Fruit fly (Drosophila melanogaster) whole organism, wandering third instar larva: ENCODE data around the gene CG31542.

ENCODE experiments used
- CG32264 ChIP-seq: fragments of 200-800 bp; sonication (Bioruptor generic); optimal IDR thresholded peaks from 2 replicates; lab custom pipeline; 2016; ENCODE audit warnings: missing biosample characterization, missing genetic modification characterization
- CG9705 ChIP-seq: fragments of 200-800 bp; sonication (Bioruptor generic); optimal IDR thresholded peaks from 2 replicates; lab custom pipeline; 2018; ENCODE audit warnings: missing biosample characterization, mild to moderate bottlenecking, missing genetic modification characterization
- Dfd ChIP-seq: fragments of >200 bp; optimal IDR thresholded peaks from 2 replicates; lab custom pipeline; 2017; ENCODE audit warnings: missing biosample characterization, missing genetic modification characterization
- Dif ChIP-seq: fragments of 200-275, 200-300 bp; sonication (Bioruptor generic); optimal IDR thresholded peaks from 2 replicates; lab custom pipeline; 2018; ENCODE audit warnings: missing biosample characterization, missing genetic modification characterization; ENCODE audit not compliant: partially characterized antibody
- GATAd ChIP-seq: sonication (Bioruptor generic); optimal IDR thresholded peaks from 2 replicates; lab custom pipeline; 2016; ENCODE audit warnings: missing biosample characterization, missing genetic modification characterization
- Hr78 ChIP-seq: fragments of >200 bp; optimal IDR thresholded peaks from 2 replicates; lab custom pipeline; 2017; ENCODE audit warnings: missing biosample characterization, missing genetic modification characterization
- Jra ChIP-seq: sonication (Bioruptor generic); optimal IDR thresholded peaks from 2 replicates; lab custom pipeline; 2016; ENCODE audit warnings: missing biosample characterization, missing genetic modification characterization
- Mio ChIP-seq: sonication (Bioruptor generic); optimal IDR thresholded peaks from 2 replicates; lab custom pipeline; 2016; ENCODE audit warnings: missing biosample characterization, missing genetic modification characterization
- OdsH ChIP-seq: fragments of 200-800 bp; sonication (Bioruptor generic); optimal IDR thresholded peaks from 2 replicates; lab custom pipeline; 2016; ENCODE audit warnings: missing biosample characterization, mild to moderate bottlenecking, missing genetic modification characterization
- Rel ChIP-seq, 2 experiments: fragments of 200-800 bp; sonication (Bioruptor generic) in 1 of 2; optimal IDR thresholded peaks; 2 replicates in 1 of 2; 3 replicates in 1 of 2; lab custom pipeline; 2016 to 2019; ENCODE audit warnings: mild to moderate bottlenecking in 2 of 2, missing biosample characterization in 2 of 2, missing genetic modification characterization in 2 of 2, moderate library complexity in 1 of 2
- Sp1 ChIP-seq: fragments of 200-800 bp; sonication (Bioruptor generic); optimal IDR thresholded peaks from 3 replicates; lab custom pipeline; 2019; ENCODE audit warnings: missing biosample characterization, mild to moderate bottlenecking, missing genetic modification characterization, moderate library complexity
- Vsx2 ChIP-seq: fragments of 200-300, 225-300 bp; sonication (Bioruptor generic); optimal IDR thresholded peaks from 2 replicates; lab custom pipeline; 2018; ENCODE audit warnings: missing biosample characterization, missing genetic modification characterization; ENCODE audit not compliant: partially characterized antibody
- brk ChIP-seq: fragments of 200-800 bp; sonication (Bioruptor generic); optimal IDR thresholded peaks from 2 replicates; lab custom pipeline; 2016; ENCODE audit warnings: missing biosample characterization, mild to moderate bottlenecking, missing genetic modification characterization
- dl ChIP-seq, 2 experiments: fragments of 175-275, 200-275 bp in 1 of 2; fragments of 200-275 bp in 1 of 2; sonication (Bioruptor generic); optimal IDR thresholded peaks; lab custom pipeline; 2018; ENCODE audit warnings: mild to moderate bottlenecking in 2 of 2, missing biosample characterization in 2 of 2, missing genetic modification characterization in 2 of 2, moderate library complexity in 2 of 2; ENCODE audit not compliant: partially characterized antibody in 2 of 2, insufficient read depth in 1 of 2
- dmrt93B ChIP-seq: fragments of 200-800 bp; sonication (Bioruptor generic); optimal IDR thresholded peaks from 2 replicates; lab custom pipeline; 2018; ENCODE audit warnings: missing biosample characterization, mild to moderate bottlenecking, missing genetic modification characterization
- dsf ChIP-seq: sonication (Bioruptor generic); optimal IDR thresholded peaks from 2 replicates; lab custom pipeline; 2016; ENCODE audit warnings: missing biosample characterization, missing genetic modification characterization, borderline replicate concordance
- ey ChIP-seq: fragments of 200-800 bp; sonication (Bioruptor generic); optimal IDR thresholded peaks from 2 replicates; lab custom pipeline; 2016; ENCODE audit warnings: missing biosample characterization, missing genetic modification characterization
- fru ChIP-seq: fragments of 200-800 bp; sonication (Bioruptor generic); optimal IDR thresholded peaks from 3 replicates; lab custom pipeline; 2016; ENCODE audit warnings: missing biosample characterization, mild to moderate bottlenecking, missing genetic modification characterization
- jim ChIP-seq: fragments of 175-275, 200-325 bp; sonication (Bioruptor generic); optimal IDR thresholded peaks from 2 replicates; lab custom pipeline; 2016; ENCODE audit warnings: missing biosample characterization, mild to moderate bottlenecking, missing genetic modification characterization
- pan ChIP-seq: fragments of >200 bp; optimal IDR thresholded peaks from 2 replicates; lab custom pipeline; 2017
- psq ChIP-seq: fragments of 200-800 bp; sonication (Bioruptor generic); optimal IDR thresholded peaks from 3 replicates; lab custom pipeline; 2017; ENCODE audit warnings: missing biosample characterization, mild to moderate bottlenecking, missing genetic modification characterization, moderate library complexity
- rgr ChIP-seq: fragments of 200-800 bp; sonication (Bioruptor generic); optimal IDR thresholded peaks from 3 replicates; lab custom pipeline; 2016; ENCODE audit warnings: missing biosample characterization, mild to moderate bottlenecking, missing genetic modification characterization
- sage ChIP-seq: fragments of 200-800 bp; sonication (Bioruptor generic); optimal IDR thresholded peaks from 2 replicates; lab custom pipeline; 2016; ENCODE audit warnings: missing biosample characterization, mild to moderate bottlenecking, missing genetic modification characterization
- sv ChIP-seq: fragments of 200-800 bp; sonication (Bioruptor generic); optimal IDR thresholded peaks from 3 replicates; lab custom pipeline; 2016; ENCODE audit warnings: missing biosample characterization, missing genetic modification characterization
- tai ChIP-seq: sonication (Bioruptor generic); optimal IDR thresholded peaks from 2 replicates; lab custom pipeline; 2016; ENCODE audit warnings: missing biosample characterization, missing genetic modification characterization
- usp ChIP-seq: fragments of >200 bp; optimal IDR thresholded peaks from 2 replicates; lab custom pipeline; 2017; ENCODE audit warnings: missing biosample characterization, missing genetic modification characterization
- woc ChIP-seq: sonication (Bioruptor generic); optimal IDR thresholded peaks from 2 replicates; lab custom pipeline; 2016; ENCODE audit warnings: missing biosample characterization, mild to moderate bottlenecking, missing genetic modification characterization

Gene CG31542

dm6 chr3R:5403963-5404362 lies 34.6 kb downstream of the CG31542 start, which contains the start of gene CG2663:
Gene CG2663, minus strand, starts transcription at chr3R:5404135.
- no peak for TF ChIP-seq GATAd (GFP tag; lab: Kevin White, UChicago)
- TF ChIP-seq sage (GFP tag; lab: Kevin White, UChicago): no peak
- no peak for TF ChIP-seq CG32264
- TF ChIP-seq dl (GFP tag; optimal IDR thresholded peaks at IDR 0.05; lab: Kevin White, UChicago; ENCODE audit: insufficient read depth in 1 of 2, partially characterized antibody in 2 of 2): no peak
- no peak for TF ChIP-seq Sp1 (GFP tag; lab: Kevin White, UChicago)
- TF ChIP-seq Jra (GFP tag; lab: Kevin White, UChicago): no peak
- no peak for TF ChIP-seq Mio (GFP tag; lab: Kevin White, UChicago)
- TF ChIP-seq rgr (GFP tag; lab: Kevin White, UChicago): no peak
- TF ChIP-seq dsf (GFP tag; lab: Kevin White, UChicago): no peak
- no peak for TF ChIP-seq dmrt93B
- no peak for TF ChIP-seq tai (GFP tag; lab: Kevin White, UChicago)
- no peak for TF ChIP-seq Hr78 (GFP tag; lab: Kevin White, UChicago)
- no peak for TF ChIP-seq Vsx2 (GFP tag; lab: Kevin White, UChicago)
- TF ChIP-seq CG9705: no peak

- TF ChIP-seq woc (GFP tag; lab: Kevin White, UChicago) (no peak), Dfd (GFP tag; lab: Kevin White, UChicago) (no peak), pan (lab: Kevin White, UChicago) (no peak), CG9705 (no peak), usp (GFP tag; lab: Kevin White, UChicago) (no peak), Rel (GFP tag; optimal IDR thresholded peaks at IDR 0.05; lab: Kevin White, UChicago) (no peak), Rel (tag; optimal IDR thresholded peaks at IDR 0.05; lab: Kevin White, UChicago) (no peak), Vsx2 (GFP tag; lab: Kevin White, UChicago) (no peak), OdsH (GFP tag; lab: Kevin White, UChicago) (no peak), GATAd (GFP tag; lab: Kevin White, UChicago) (no peak)
Measured at dm6 chr3R:5412306-5412705, 43.0 kb downstream of the CG31542 start, which contains the start of gene Orco. Gene Orco, minus strand, starts transcription at chr3R:5412406.

- TF ChIP-seq sv (GFP tag; lab: Kevin White, UChicago) (peak; percentile 21), jim (GFP tag; lab: Kevin White, UChicago) (no peak)
Measured at dm6 chr3R:5412987-5413386, 43.6 kb downstream of the CG31542 start.

dm6 chr3R:5414147-5414748 lies 44.9 kb downstream of the CG31542 start, which contains the start of gene CG14669:
Gene CG14669, plus strand, starts transcription at chr3R:5414527.
- no peak for TF ChIP-seq brk (GFP tag; lab: Kevin White, UChicago)
- no peak for TF ChIP-seq fru (GFP tag; lab: Kevin White, UChicago)
- no peak for TF ChIP-seq psq (GFP tag; lab: Kevin White, UChicago)
- TF ChIP-seq tai (GFP tag; lab: Kevin White, UChicago): no peak

dm6 chr3R:5420454-5420853 lies 51.1 kb downstream of the CG31542 start:
- TF ChIP-seq ey (no peak), Dif (GFP tag; lab: Kevin White, UChicago) (no peak), Sp1 (GFP tag; lab: Kevin White, UChicago) (no peak), tai (GFP tag; lab: Kevin White, UChicago) (no peak), fru (GFP tag; lab: Kevin White, UChicago) (no peak), OdsH (GFP tag; lab: Kevin White, UChicago) (no peak), jim (GFP tag; lab: Kevin White, UChicago) (no peak)
